Worm (Caenorhabditis elegans) whole organism, young adult: Measurements from ENCODE around the gene Y57G11C.5.
"Not testable (repeated sequence)": the region's sequence is repeated elsewhere in the genome, so short reads cannot be mapped to it uniquely, and the experiment has no call there.

ENCODE experiments used
- B0336.3 ChIP-seq: fragments of 200-800 bp; sonication (Bioruptor generic); IDR thresholded peaks from 2 replicates; pipeline ENCODE4 v1.3.6; 2022; ENCODE audit warnings: missing genetic modification characterization, missing compliant biosample characterization
- C06A6.2 ChIP-seq: fragments of 200-800 bp; sonication (Bioruptor generic); conservative IDR thresholded peaks from 2 replicates; pipeline ENCODE4 v1.3.6; 2022; ENCODE audit warnings: missing genetic modification characterization, missing compliant biosample characterization
- D2030.7 ChIP-seq: fragments of 200-800 bp; sonication (Bioruptor generic); IDR thresholded peaks from 2 replicates; pipeline ENCODE4 v1.3.6; 2022; ENCODE audit warnings: missing genetic modification reagents, missing genetic modification characterization, missing compliant biosample characterization
- K11D2.4 ChIP-seq: fragments of 200-800 bp; sonication (Bioruptor generic); IDR thresholded peaks from 2 replicates; pipeline ENCODE4 v1.3.6; 2022; ENCODE audit warnings: missing genetic modification reagents, missing genetic modification characterization, missing compliant biosample characterization
- K12H6.12 ChIP-seq: fragments of 200-800 bp; sonication (Bioruptor generic); optimal IDR thresholded peaks from 2 replicates; lab custom pipeline; 2018; ENCODE audit warnings: mild to moderate bottlenecking, missing genetic modification characterization, missing compliant biosample characterization
- Y53G8AR.9 ChIP-seq: fragments of 200-800 bp; sonication (Bioruptor generic); conservative IDR thresholded peaks from 2 replicates; pipeline ENCODE4 v1.3.6; 2022; ENCODE audit warnings: missing genetic modification reagents, missing genetic modification characterization, missing compliant biosample characterization
- Y67H2A.10 ChIP-seq: fragments of 200-800 bp; sonication (Bioruptor generic); conservative IDR thresholded peaks from 2 replicates; pipeline ENCODE4 v1.3.6; 2022; ENCODE audit warnings: missing genetic modification reagents, missing genetic modification characterization, missing compliant biosample characterization
- Y95B8A.8 ChIP-seq: fragments of 200-800 bp; sonication (Bioruptor generic); IDR thresholded peaks from 2 replicates; pipeline ENCODE4 v1.3.6; 2022; ENCODE audit warnings: missing genetic modification reagents, missing genetic modification characterization, missing compliant biosample characterization
- ama-1 ChIP-seq, 3 experiments: fragments of 150-350 bp in 1 of 3; sonication (generic microtip) in 2 of 3; optimal IDR thresholded peaks; 2 replicates each; lab custom pipeline; 2014 to 2018; ENCODE audit warnings: missing biosample characterization in 2 of 3, missing genetic modification characterization in 2 of 3, missing genetic modification reagents in 2 of 3
- attf-5 ChIP-seq: fragments of 200-800 bp; sonication (Bioruptor generic); optimal IDR thresholded peaks from 2 replicates; lab custom pipeline; 2018; ENCODE audit warnings: mild to moderate bottlenecking, missing genetic modification characterization, missing compliant biosample characterization
- cebp-1 ChIP-seq, 2 experiments: fragments of 200-800 bp in 1 of 2; sonication (Bioruptor generic) in 1 of 2; sonication (generic microtip) in 1 of 2; IDR thresholded peaks in 1 of 2; optimal IDR thresholded peaks in 1 of 2; 2 replicates each; pipeline versions ENCODE4 v1.3.6 to Lab custom; 2017 to 2022; ENCODE audit warnings: missing compliant biosample characterization in 2 of 2, missing genetic modification characterization in 2 of 2, mild to moderate bottlenecking in 1 of 2, missing genetic modification reagents in 1 of 2, moderate library complexity in 1 of 2
- ceh-100 ChIP-seq: fragments of 200-800 bp; sonication (Bioruptor generic); IDR thresholded peaks from 2 replicates; pipeline ENCODE4 v1.3.6; 2022; ENCODE audit warnings: missing genetic modification reagents, missing genetic modification characterization, missing compliant biosample characterization
- ceh-27 ChIP-seq: fragments of 200-800 bp; sonication (Bioruptor generic); optimal IDR thresholded peaks from 2 replicates; lab custom pipeline; 2018; ENCODE audit warnings: mild to moderate bottlenecking, missing genetic modification characterization, moderate library complexity, missing compliant biosample characterization
- ceh-79 ChIP-seq: sonication (generic microtip); optimal IDR thresholded peaks from 2 replicates; lab custom pipeline; 2017; ENCODE audit warnings: mild to moderate bottlenecking, missing genetic modification characterization, missing compliant biosample characterization
- ceh-91 ChIP-seq: fragments of 200-800 bp; sonication (Bioruptor generic); IDR thresholded peaks from 2 replicates; pipeline ENCODE4 v1.3.6; 2022; ENCODE audit warnings: missing genetic modification reagents, missing genetic modification characterization, missing compliant biosample characterization
- egl-44 ChIP-seq: fragments of 200-800 bp; sonication (Bioruptor generic); IDR thresholded peaks from 2 replicates; pipeline ENCODE4 v1.3.6; 2022; ENCODE audit warnings: missing genetic modification reagents, missing genetic modification characterization, missing compliant biosample characterization
- ekl-4 ChIP-seq: fragments of 200-800 bp; sonication (Bioruptor generic); IDR thresholded peaks from 2 replicates; pipeline ENCODE4 v1.3.6; 2022; ENCODE audit warnings: missing genetic modification reagents, missing genetic modification characterization, missing compliant biosample characterization
- hlh-26 ChIP-seq: fragments of 200-800 bp; sonication (Bioruptor generic); conservative IDR thresholded peaks from 2 replicates; pipeline ENCODE4 v1.3.6; 2022; ENCODE audit warnings: missing genetic modification reagents, missing genetic modification characterization, missing compliant biosample characterization
- hmg-1.2 ChIP-seq: fragments of 200-800 bp; sonication (Bioruptor generic); IDR thresholded peaks from 2 replicates; pipeline ENCODE4 v1.3.6; 2022; ENCODE audit warnings: missing genetic modification reagents, missing genetic modification characterization, missing compliant biosample characterization
- lag-1 ChIP-seq: fragments of 200-800 bp; sonication (Bioruptor generic); IDR thresholded peaks from 2 replicates; pipeline ENCODE4 v1.3.6; 2022; ENCODE audit warnings: missing genetic modification reagents, missing genetic modification characterization, missing compliant biosample characterization
- let-526 ChIP-seq: fragments of 200-800 bp; sonication (Bioruptor generic); IDR thresholded peaks from 2 replicates; pipeline ENCODE4 v1.3.6; 2022; ENCODE audit warnings: missing genetic modification reagents, missing genetic modification characterization, missing compliant biosample characterization
- lin-40 ChIP-seq: sonication (generic microtip); optimal IDR thresholded peaks from 2 replicates; lab custom pipeline; 2016; ENCODE audit warnings: missing genetic modification characterization, mild to moderate bottlenecking, missing compliant biosample characterization, missing genotype, missing genetic modification reagents
- lir-1 ChIP-seq: fragments of 200-800 bp; sonication (Bioruptor generic); conservative IDR thresholded peaks from 2 replicates; pipeline ENCODE4 v1.3.6; 2022; ENCODE audit warnings: missing genetic modification reagents, missing genetic modification characterization, missing compliant biosample characterization
- mcd-1 ChIP-seq: fragments of 200-800 bp; sonication (Bioruptor generic); IDR thresholded peaks from 2 replicates; pipeline ENCODE4 v1.3.6; 2022; ENCODE audit warnings: missing genetic modification reagents, missing genetic modification characterization, missing compliant biosample characterization
- nfyb-1 ChIP-seq: fragments of 200-800 bp; sonication (Bioruptor generic); IDR thresholded peaks from 2 replicates; pipeline ENCODE4 v1.3.6; 2022; ENCODE audit warnings: missing genetic modification reagents, missing genetic modification characterization, missing compliant biosample characterization
- nhr-27 ChIP-seq: fragments of 200-800 bp; sonication (Bioruptor generic); optimal IDR thresholded peaks from 2 replicates; lab custom pipeline; 2018; ENCODE audit warnings: mild to moderate bottlenecking, missing genetic modification characterization, moderate library complexity, missing compliant biosample characterization
- nhr-80 ChIP-seq: sonication (generic microtip); optimal IDR thresholded peaks from 2 replicates; lab custom pipeline; 2016; ENCODE audit warnings: missing genetic modification characterization, missing compliant biosample characterization
- pbrm-1 ChIP-seq: fragments of 200-800 bp; sonication (Bioruptor generic); IDR thresholded peaks from 2 replicates; pipeline ENCODE4 v1.3.6; 2022; ENCODE audit warnings: missing genetic modification reagents, missing genetic modification characterization, missing compliant biosample characterization
- pha-4 ChIP-seq: fragments of 150-350 bp; sonication (generic microtip); optimal IDR thresholded peaks from 2 replicates; lab custom pipeline; 2014; ENCODE audit warnings: missing biosample characterization, missing genetic modification reagents, missing genetic modification characterization
- rcor-1 ChIP-seq: fragments of 200-800 bp; sonication (Bioruptor generic); IDR thresholded peaks from 2 replicates; pipeline ENCODE4 v1.3.6; 2022; ENCODE audit warnings: missing genetic modification reagents, missing genetic modification characterization, missing compliant biosample characterization
- repo-1 ChIP-seq: sonication (generic microtip); optimal IDR thresholded peaks from 2 replicates; lab custom pipeline; 2017; ENCODE audit warnings: mild to moderate bottlenecking, missing genetic modification characterization, missing compliant biosample characterization
- snpc-4 ChIP-seq, 5 experiments: fragments of 150-350 bp in 1 of 5; sonication (generic microtip) in 4 of 5; optimal IDR thresholded peaks; 2 replicates each; lab custom pipeline; 2014 to 2018; ENCODE audit warnings: missing genetic modification characterization in 5 of 5, missing biosample characterization in 3 of 5, antibody characterized with exemption in 2 of 5, mild to moderate bottlenecking in 2 of 5, missing compliant biosample characterization in 2 of 5, missing genotype in 2 of 5, moderate library complexity in 2 of 5, missing genetic modification reagents in 1 of 5
- tbx-9 ChIP-seq: sonication (generic microtip); optimal IDR thresholded peaks from 2 replicates; lab custom pipeline; 2016; ENCODE audit warnings: borderline replicate concordance, missing genetic modification characterization, inconsistent platforms, missing compliant biosample characterization
- unc-130 ChIP-seq: sonication (generic microtip); optimal IDR thresholded peaks from 2 replicates; lab custom pipeline; 2016; ENCODE audit warnings: missing genetic modification reagents, missing genetic modification characterization, missing compliant biosample characterization
- ztf-18 ChIP-seq: sonication (generic microtip); optimal IDR thresholded peaks from 2 replicates; lab custom pipeline; 2016; ENCODE audit warnings: missing genotype, mild to moderate bottlenecking, missing genetic modification characterization, missing compliant biosample characterization
- ztf-6 ChIP-seq: fragments of 200-800 bp; sonication (Bioruptor generic); IDR thresholded peaks from 2 replicates; pipeline ENCODE4 v1.3.6; 2022; ENCODE audit warnings: missing genetic modification reagents, missing genetic modification characterization, missing compliant biosample characterization

Y57G11C.5 gene

ce11 chrIV:14764719-14765173, 490 bp downstream of the Y57G11C.5 start (continued):
- TF ChIP-seq B0336.3 (GFP tag; lab: Robert Waterston, UW) (peak; percentile 91), nhr-27 (tag; lab: Kevin White, UChicago) (no peak), hlh-26 (no peak), repo-1 (tag; lab: Kevin White, UChicago) (peak; percentile 1), tbx-9 (tag; lab: Kevin White, UChicago) (no peak)
- TF ChIP-seq, all 124 proteins: peak for 62

ce11 chrIV:14763938-14764718, 1.1 kb downstream of the Y57G11C.5 start:
- TF ChIP-seq Y53G8AR.9 (GFP tag; lab: Robert Waterston, UW) = peak; percentile 30; the same call in 1 of the 2 replicates
- TF ChIP-seq D2030.7 (GFP tag; lab: Robert Waterston, UW) = no peak
- no peak for TF ChIP-seq cebp-1 (GFP tag; IDR thresholded peaks at IDR 0.05; lab: Robert Waterston, UW)
- TF ChIP-seq cebp-1 (tag; optimal IDR thresholded peaks at IDR 0.05; lab: Kevin White, UChicago) = peak; percentile 28
- peak; percentile 70 for TF ChIP-seq ama-1 (optimal IDR thresholded peaks at IDR 0.05; lab: Kevin White, UChicago)
- TF ChIP-seq ama-1 (GFP tag; optimal IDR thresholded peaks at IDR 0.05; lab: Kevin White, UChicago) = no peak

- TF ChIP-seq mcd-1 (GFP tag; lab: Robert Waterston, UW) (peak; percentile 74), snpc-4 (GFP tag; optimal IDR thresholded peaks at IDR 0.05; lab: Kevin White, UChicago) (peak; percentile 20), attf-5 (GFP tag; lab: Kevin White, UChicago) (peak; percentile 39), egl-44 (GFP tag; lab: Robert Waterston, UW) (peak; percentile 73; the same call in 1 of the 2 replicates), pbrm-1 (GFP tag; lab: Robert Waterston, UW) (0 out of 2 replicates have a peak, but pooled peaks have one; percentile 38), C06A6.2 (GFP tag; lab: Robert Waterston, UW) (peak; percentile 58; the same call in 1 of the 2 replicates), nfyb-1 (GFP tag; lab: Robert Waterston, UW) (0 out of 2 replicates have a peak, but pooled peaks have one; percentile 41), rcor-1 (GFP tag; lab: Robert Waterston, UW) (peak; percentile 65; the same call in 1 of the 2 replicates), lir-1 (GFP tag; lab: Robert Waterston, UW) (peak; percentile 27; the same call in 1 of the 2 replicates), ceh-100 (GFP tag; lab: Robert Waterston, UW) (0 out of 2 replicates have a peak, but pooled peaks have one; percentile 40), K12H6.12 (tag; lab: Kevin White, UChicago) (peak; percentile 9), ceh-27 (GFP tag; lab: Kevin White, UChicago) (peak; percentile 26), nhr-80 (peak; percentile 28), hmg-1.2 (peak; percentile 56; the same call in 1 of the 2 replicates), let-526 (GFP tag; lab: Robert Waterston, UW) (peak; percentile 6; the same call in 1 of the 2 replicates), cebp-1 (GFP tag; IDR thresholded peaks at IDR 0.05; lab: Robert Waterston, UW) (0 out of 2 replicates have a peak, but pooled peaks have one; percentile 18), Y95B8A.8 (GFP tag; lab: Robert Waterston, UW) (0 out of 2 replicates have a peak, but pooled peaks have one; percentile 7), ekl-4 (GFP tag; lab: Robert Waterston, UW) (peak; percentile 57; the same call in 1 of the 2 replicates), Y67H2A.10 (GFP tag; lab: Robert Waterston, UW) (0 out of 2 replicates have a peak, but pooled peaks have one; percentile 8), K11D2.4 (GFP tag; lab: Robert Waterston, UW) (peak; percentile 42; the same call in 1 of the 2 replicates)
- TF ChIP-seq snpc-4, cebp-1 (tag; optimal IDR thresholded peaks at IDR 0.05; lab: Kevin White, UChicago): not testable (repeated sequence)
- TF ChIP-seq, all 124 proteins: peak for 20; not testable (repeated sequence) for 104
Observed at ce11 chrIV:14763348-14763747, 1.9 kb downstream of the Y57G11C.5 start.

- no peak for TF ChIP-seq pha-4 (tag; lab: Kevin White, UChicago)
- no peak for TF ChIP-seq lin-40
- no peak for TF ChIP-seq ceh-91 (GFP tag; lab: Robert Waterston, UW)
- no peak for TF ChIP-seq unc-130 (GFP tag; lab: Kevin White, UChicago)
- TF ChIP-seq ztf-18 (tag; lab: Kevin White, UChicago) = no peak
- no peak for TF ChIP-seq ceh-79 (tag; lab: Kevin White, UChicago)
- TF ChIP-seq lag-1 (GFP tag; lab: Robert Waterston, UW) = no peak
- no peak for TF ChIP-seq repo-1 (tag; lab: Kevin White, UChicago)
- no peak for TF ChIP-seq ztf-6 (GFP tag; lab: Robert Waterston, UW)
- no peak for TF ChIP-seq let-526 (GFP tag; lab: Robert Waterston, UW)
- TF ChIP-seq cebp-1 (GFP tag; IDR thresholded peaks at IDR 0.05; lab: Robert Waterston, UW) = no peak
- TF ChIP-seq cebp-1 (tag; optimal IDR thresholded peaks at IDR 0.05; lab: Kevin White, UChicago) = no peak
Observed at ce11 chrIV:14760845-14761244, 4.4 kb downstream of the Y57G11C.5 start, which contains the start of gene ptp-5.2. TSS of gene ptp-5.2 (minus strand) at chrIV:14760945.
